Fruit fly (Drosophila melanogaster) S2 (cell line): ENCODE results near the gene RpS9.

Source experiments
- CG8478 ChIP-seq: fragments of >200 bp; optimal IDR thresholded peaks from 2 replicates; lab custom pipeline; 2018
- CTCF ChIP-seq, 2 experiments: fragments of >200 bp; optimal IDR thresholded peaks; 2 replicates each; lab custom pipeline; 2018

DNA sequence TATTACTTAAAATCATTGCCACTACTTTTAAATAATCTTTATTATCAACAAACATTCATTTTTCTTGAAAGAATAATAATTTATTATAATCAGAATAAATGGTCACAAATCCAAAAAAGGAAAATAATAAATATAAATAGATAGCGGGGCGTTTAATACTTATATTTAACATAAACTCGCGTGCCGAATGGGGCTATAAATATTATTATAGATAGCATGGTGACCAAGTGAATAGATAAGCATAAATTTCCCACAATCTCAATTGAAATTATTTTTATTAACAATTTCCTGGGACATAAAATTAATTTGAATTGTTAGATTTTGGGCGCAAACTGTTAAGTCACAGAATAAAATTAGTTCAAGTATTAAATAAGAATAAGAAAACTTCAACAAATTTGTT, 4.9 kb downstream of the RpS9 start:
- TF ChIP-seq CTCF (optimal IDR thresholded peaks at IDR 0.05; lab: Kevin White, UChicago) (no peak), CG8478 (lab: Kevin White, UChicago) (no peak)
